Worm (Caenorhabditis elegans): ENCODE results near the gene srbc-82.

DNA sequence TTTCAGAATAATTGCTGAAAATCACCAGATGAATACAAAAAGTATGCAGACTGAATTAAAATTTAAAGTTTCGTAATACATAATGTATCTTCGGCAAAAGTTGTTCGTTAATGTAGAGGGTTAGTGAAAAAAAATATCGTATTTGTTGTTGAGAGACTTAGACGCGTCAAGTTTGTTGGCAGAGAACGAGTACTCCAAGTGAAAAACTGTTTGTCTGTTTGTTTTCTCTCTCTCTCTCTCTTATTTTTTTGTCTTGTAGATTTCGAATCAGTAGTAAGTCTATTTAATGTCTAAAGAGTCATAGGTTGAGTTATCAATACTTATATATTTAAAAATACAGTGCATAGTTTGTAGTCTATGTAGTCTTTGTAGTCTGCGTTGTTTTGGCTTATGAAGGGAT is 30.8 kb upstream of the srbc-82 start, which contains the start of the genes fbxa-2 and T13F3.8:
- TF ChIP-seq unc-39 (tag; optimal IDR thresholded peaks at IDR 0.05) (no peak), fkh-10 (GFP tag; optimal IDR thresholded peaks at IDR 0.05) (no peak), nhr-43 (tag; optimal IDR thresholded peaks at IDR 0.05; ENCODE audit: poor library complexity, severe bottlenecking) (no peak), nhr-237 (tag; optimal IDR thresholded peaks at IDR 0.05) (no peak), ceh-16 (tag; optimal IDR thresholded peaks at IDR 0.05) (no peak), ama-1 (optimal IDR thresholded peaks at IDR 0.05) (no peak), unc-62 (GFP tag; optimal IDR thresholded peaks at IDR 0.05) (no peak), nhr-11 (tag; optimal IDR thresholded peaks at IDR 0.05) (no peak), ceh-82 (tag; optimal IDR thresholded peaks at IDR 0.05) (no peak), aly-2 (tag; optimal IDR thresholded peaks at IDR 0.05) (no peak), nhr-12 (tag; optimal IDR thresholded peaks at IDR 0.05) (no peak), nhr-67 (tag; optimal IDR thresholded peaks at IDR 0.05) (no peak)

Measured in whole organism, L3 larva.